Worm (Caenorhabditis elegans): ENCODE measurements around the gene mig-21.

DNA sequence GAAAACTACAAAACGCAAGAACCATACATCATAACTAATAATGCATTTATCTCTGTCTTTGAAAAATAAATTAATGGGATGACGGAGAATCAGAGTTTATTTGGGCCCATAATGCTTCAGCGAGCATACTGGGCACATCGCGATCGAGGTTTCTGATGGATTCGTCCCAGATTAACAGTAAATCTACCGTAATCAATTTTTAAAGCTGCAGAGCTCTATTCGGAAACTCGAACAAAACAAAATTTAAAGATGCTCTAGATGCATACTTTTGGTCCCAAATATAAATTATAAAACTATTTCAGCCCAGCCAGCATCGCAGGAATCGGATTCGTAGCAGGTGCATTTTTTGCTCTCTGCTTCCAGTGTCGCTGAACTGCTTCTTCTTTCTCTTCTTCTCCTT, 50.1 kb downstream of the mig-21 start:
- no peak for TF ChIP-seq snpc-4 (GFP tag; optimal IDR thresholded peaks at IDR 0.05)
- TF ChIP-seq snpc-4 (tag; optimal IDR thresholded peaks at IDR 0.05), result no peak
- no peak for TF ChIP-seq pha-4 (tag; optimal IDR thresholded peaks at IDR 0.05)
- no peak for TF ChIP-seq snpc-1.1 (tag; optimal IDR thresholded peaks at IDR 0.05; ENCODE audit: insufficient read depth)
- no peak for TF ChIP-seq lin-54 (GFP tag; optimal IDR thresholded peaks at IDR 0.05)
- TF ChIP-seq nhr-90 (tag; optimal IDR thresholded peaks at IDR 0.05), result no peak
- TF ChIP-seq hmg-1.2 (GFP tag; IDR thresholded peaks at IDR 0.05), result no peak
- no peak for TF ChIP-seq F49E8.2 (tag; optimal IDR thresholded peaks at IDR 0.05; ENCODE audit: insufficient read depth)
- 0 out of 2 replicates have a peak, but pooled peaks have one; percentile 14 for TF ChIP-seq K11D2.4 (GFP tag; IDR thresholded peaks at IDR 0.05)
- no peak for TF ChIP-seq unc-62 (GFP tag; optimal IDR thresholded peaks at IDR 0.05)
- no peak for TF ChIP-seq mes-4 (tag; optimal IDR thresholded peaks at IDR 0.05)
- TF ChIP-seq him-1 (tag; optimal IDR thresholded peaks at IDR 0.05), result no peak
- TF ChIP-seq nfya-1 (tag; optimal IDR thresholded peaks at IDR 0.05; ENCODE audit: borderline replicate concordance, insufficient read depth), result no peak
- no peak for TF ChIP-seq dpff-1 (tag; optimal IDR thresholded peaks at IDR 0.05)
- TF ChIP-seq T26A5.8 (tag; optimal IDR thresholded peaks at IDR 0.05), result no peak
